Worm (Caenorhabditis elegans) whole organism, midembryonic: Measurements from ENCODE around the gene D2089.8.

Source experiments
- cog-1 ChIP-seq: sonication (generic microtip); optimal IDR thresholded peaks from 2 replicates; lab custom pipeline; 2016; ENCODE audit warnings: missing genetic modification characterization, missing compliant biosample characterization
- klf-2 ChIP-seq: fragments of 200-800 bp; sonication (Bioruptor generic); conservative IDR thresholded peaks from 2 replicates; pipeline ENCODE4 v1.3.6; 2022; ENCODE audit warnings: missing genetic modification reagents, missing genetic modification characterization, missing compliant biosample characterization
- ref-1 ChIP-seq: fragments of 200-800 bp; sonication (Bioruptor generic); conservative IDR thresholded peaks from 2 replicates; pipeline ENCODE4 v1.3.6; 2022; ENCODE audit warnings: missing genetic modification reagents, missing genetic modification characterization, missing compliant biosample characterization
- ztf-23 ChIP-seq: fragments of 200-800 bp; sonication (Bioruptor generic); IDR thresholded peaks from 2 replicates; pipeline ENCODE4 v1.3.6; 2022; ENCODE audit warnings: missing genetic modification reagents, missing genetic modification characterization, missing compliant biosample characterization

DNA sequence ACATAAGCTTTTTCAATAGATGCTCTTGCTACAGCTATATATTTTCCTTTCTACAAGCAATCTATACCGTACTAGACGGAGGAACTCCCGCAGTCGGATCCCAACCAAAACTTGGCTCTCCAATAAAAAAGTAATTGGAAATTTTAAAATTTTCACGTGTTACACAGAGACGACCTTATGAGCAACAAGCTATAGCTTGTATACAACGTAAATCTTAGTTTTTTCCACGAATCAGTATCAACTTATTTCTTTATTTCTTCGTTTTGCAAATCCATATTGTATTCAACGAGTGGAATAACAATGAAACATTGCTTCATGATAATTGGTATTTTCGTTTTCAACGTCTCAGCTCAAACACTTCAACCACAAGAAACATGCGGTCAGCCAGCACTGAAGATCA lies 19.2 kb downstream of the D2089.8 start, which contains the start of gene M28.4:
- TF ChIP-seq ref-1 (GFP tag; lab: Robert Waterston, UW) (no peak), ztf-23 (GFP tag; lab: Robert Waterston, UW) (no peak), cog-1 (tag; lab: Kevin White, UChicago) (no peak), klf-2 (GFP tag; lab: Robert Waterston, UW) (no peak)
